Worm (Caenorhabditis elegans): Measurements from ENCODE around the gene str-81.

Gene str-81

DNA sequence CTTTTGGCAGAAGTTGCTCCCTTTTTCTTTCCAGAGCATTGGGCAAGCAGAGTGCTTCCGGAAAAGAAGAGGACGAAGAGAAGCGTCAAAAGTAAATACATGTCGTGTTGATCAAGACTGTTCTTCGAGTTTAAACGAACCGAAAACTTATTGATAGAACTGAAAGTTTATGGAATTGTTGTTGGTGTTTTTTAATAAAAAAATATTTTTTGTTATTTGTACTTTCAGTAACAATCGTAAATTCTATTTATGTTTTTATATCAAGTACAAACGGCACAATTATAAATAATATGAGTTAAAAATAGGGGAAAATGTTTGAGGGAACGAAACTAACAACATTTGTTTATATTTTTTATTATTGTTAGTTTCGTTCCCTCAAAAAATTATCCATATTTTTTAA is 6.8 kb upstream of the str-81 start, which contains the start of gene F21D9.3:
F21D9.3 (minus strand) TSS at position 101 of the 400 bp plus-strand sequence.
- TF ChIP-seq madf-8 (GFP tag; conservative IDR thresholded peaks at IDR 0.05), result no peak

DNA sequence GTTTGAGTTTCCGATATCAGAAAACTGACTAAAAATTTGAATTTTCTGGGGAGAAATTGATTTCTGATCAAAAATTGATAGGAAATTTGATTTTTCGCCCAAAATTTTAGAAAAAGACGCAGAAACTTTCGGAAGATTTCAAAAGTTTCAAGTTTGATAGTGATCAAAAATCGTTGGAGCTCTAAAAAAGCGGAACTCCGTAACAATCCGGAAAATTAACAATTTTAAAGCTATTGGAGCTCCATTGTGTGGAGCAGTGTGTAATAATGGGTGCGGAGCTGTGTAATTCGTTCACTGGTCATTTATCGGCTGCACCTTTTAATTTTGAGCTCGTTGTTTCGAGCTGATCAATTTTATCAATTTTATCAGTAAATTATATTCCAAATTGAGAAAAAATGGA is 2.6 kb upstream of the str-81 start, which contains the start of gene F21D9.4:
F21D9.4 (plus strand) TSS at position 301 of the 400 bp plus-strand sequence.
- TF ChIP-seq ekl-4 (GFP tag; IDR thresholded peaks at IDR 0.05) (no peak), hrde-1 (tag; optimal IDR thresholded peaks at IDR 0.05; ENCODE audit: borderline replicate concordance) (no peak), ceh-40 (GFP tag; IDR thresholded peaks at IDR 0.05) (no peak), ztf-25 (GFP tag; IDR thresholded peaks at IDR 0.05) (no peak), madf-6 (GFP tag; IDR thresholded peaks at IDR 0.05) (no peak), dox-1 (GFP tag; IDR thresholded peaks at IDR 0.05) (no peak), madf-3 (GFP tag; IDR thresholded peaks at IDR 0.05) (no peak), ztf-22 (GFP tag; optimal IDR thresholded peaks at IDR 0.05) (no peak), fkh-3 (tag; optimal IDR thresholded peaks at IDR 0.05) (no peak), B0019.2 (GFP tag; conservative IDR thresholded peaks at IDR 0.05) (no peak), T07F8.4 (tag; optimal IDR thresholded peaks at IDR 0.05) (no peak), egl-18 (GFP tag; IDR thresholded peaks at IDR 0.05) (no peak)

DNA sequence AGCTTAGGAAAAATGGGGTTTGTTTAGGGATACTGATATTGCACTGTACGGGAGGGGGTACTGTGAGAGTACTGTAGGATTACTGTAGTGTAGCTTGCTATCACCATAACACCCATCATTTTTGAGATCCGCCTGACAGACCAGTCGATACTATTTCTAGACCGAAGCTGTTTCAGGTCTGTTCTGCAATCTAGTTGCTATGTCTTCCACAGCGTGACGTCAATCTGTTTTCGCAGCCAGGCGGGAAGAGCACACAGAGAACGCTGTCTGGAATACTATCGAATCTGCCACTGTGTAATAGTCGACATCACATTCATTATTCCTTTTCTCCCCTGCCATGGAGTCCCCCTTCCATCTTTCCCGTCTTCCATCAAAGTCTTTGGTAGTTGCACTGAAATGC is 961 bp upstream of the str-81 start, which contains the start of gene F21D9.11:
F21D9.11 (plus strand) TSS at position 301 of the 400 bp plus-strand sequence.
- TF ChIP-seq C17E4.6 (GFP tag; IDR thresholded peaks at IDR 0.05) (no peak), dpff-1 (tag; optimal IDR thresholded peaks at IDR 0.05) (no peak), nhr-27 (tag; optimal IDR thresholded peaks at IDR 0.05) (no peak), T26A5.8 (tag; optimal IDR thresholded peaks at IDR 0.05) (no peak)

DNA sequence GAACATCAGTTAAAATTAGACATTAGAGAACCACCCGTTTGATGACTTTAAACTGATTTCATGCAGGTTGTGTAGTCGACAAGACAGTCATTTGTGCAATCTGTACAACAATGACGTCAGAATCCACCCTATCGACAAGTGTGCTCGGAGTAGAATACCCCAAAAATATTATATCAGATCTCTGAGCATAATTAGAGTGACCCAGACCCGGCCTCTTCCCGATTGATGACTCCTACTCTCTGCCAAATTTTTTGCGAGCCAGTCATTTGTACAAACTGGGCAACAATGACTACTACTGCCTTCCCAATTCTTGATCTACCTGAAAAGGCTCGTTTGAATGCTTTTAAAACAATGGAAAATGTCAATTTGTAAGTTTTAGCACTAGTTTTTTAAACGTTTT is 10.8 kb downstream of the str-81 start, which contains the start of the genes fbxb-115 and fbxb-1:
fbxb-115 (minus strand) TSS at position 101 of the 400 bp plus-strand sequence.
fbxb-1 (plus strand) TSS at position 226 of the 400 bp plus-strand sequence.
- TF ChIP-seq snpc-1.3 (tag; optimal IDR thresholded peaks at IDR 0.05; ENCODE audit: insufficient read depth), result no peak
- no peak for TF ChIP-seq F57A8.1 (GFP tag; optimal IDR thresholded peaks at IDR 0.05)
- no peak for TF ChIP-seq T07F8.4 (tag; optimal IDR thresholded peaks at IDR 0.05)
- TF ChIP-seq athp-1 (tag; optimal IDR thresholded peaks at IDR 0.05), result no peak
- no peak for TF ChIP-seq lin-35 (GFP tag; optimal IDR thresholded peaks at IDR 0.05)
- no peak for TF ChIP-seq hmg-1.2 (GFP tag; IDR thresholded peaks at IDR 0.05)
- TF ChIP-seq nfyb-1 (GFP tag; IDR thresholded peaks at IDR 0.05), result no peak
- TF ChIP-seq lsl-1 (GFP tag; optimal IDR thresholded peaks at IDR 0.05), result no peak
- no peak for TF ChIP-seq egl-44 (GFP tag; IDR thresholded peaks at IDR 0.05)
- no peak for TF ChIP-seq ceh-91 (GFP tag; IDR thresholded peaks at IDR 0.05)

DNA sequence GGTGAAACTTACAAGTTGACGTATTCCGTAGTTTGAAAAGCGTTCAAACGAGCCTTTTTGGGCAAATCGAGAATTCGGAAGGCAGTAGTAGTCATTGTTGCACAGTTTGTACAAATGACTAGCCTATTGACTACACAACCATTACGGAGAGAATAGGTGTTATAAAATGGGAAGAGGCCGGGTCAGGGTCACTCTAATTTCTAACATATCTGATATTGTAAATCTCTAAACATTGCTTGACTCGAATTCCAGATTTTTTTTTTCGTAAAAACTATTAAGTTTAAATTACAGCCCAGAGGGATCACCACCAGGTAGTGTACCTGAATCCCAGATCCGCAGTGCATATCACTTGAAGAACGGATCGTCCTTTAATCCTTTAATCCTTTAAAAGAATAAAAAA is 13.7 kb downstream of the str-81 start, which contains the start of gene fbxb-2:
fbxb-2 (minus strand) TSS at position 101 of the 400 bp plus-strand sequence.
- TF ChIP-seq nhr-27 (tag; optimal IDR thresholded peaks at IDR 0.05) (no peak), ztf-3 (GFP tag; optimal IDR thresholded peaks at IDR 0.05) (no peak), tlf-1 (GFP tag; optimal IDR thresholded peaks at IDR 0.05) (no peak), unc-62 (GFP tag; optimal IDR thresholded peaks at IDR 0.05) (no peak), ceh-100 (GFP tag; IDR thresholded peaks at IDR 0.05) (no peak), ceh-79 (tag; optimal IDR thresholded peaks at IDR 0.05) (no peak), egl-44 (GFP tag; IDR thresholded peaks at IDR 0.05) (no peak), ztf-22 (GFP tag; optimal IDR thresholded peaks at IDR 0.05) (no peak), let-526 (GFP tag; IDR thresholded peaks at IDR 0.05) (no peak), athp-1 (tag; optimal IDR thresholded peaks at IDR 0.05) (no peak), F23B12.7 (tag; optimal IDR thresholded peaks at IDR 0.05; ENCODE audit: insufficient read depth) (no peak), snpc-1.1 (tag; optimal IDR thresholded peaks at IDR 0.05; ENCODE audit: insufficient read depth) (no peak), F55B11.4 (tag; optimal IDR thresholded peaks at IDR 0.05; ENCODE audit: borderline replicate concordance, insufficient read depth) (no peak), rpc-1 (optimal IDR thresholded peaks at IDR 0.05) (no peak), rpc-1 (tag; optimal IDR thresholded peaks at IDR 0.05) (no peak), D2030.7 (GFP tag; IDR thresholded peaks at IDR 0.05) (no peak), T26A5.8 (tag; optimal IDR thresholded peaks at IDR 0.05) (no peak), hsf-1 (GFP tag; IDR thresholded peaks at IDR 0.05) (no peak), Y95B8A.8 (GFP tag; IDR thresholded peaks at IDR 0.05) (no peak), lin-40 (tag; optimal IDR thresholded peaks at IDR 0.05) (no peak), egl-18 (GFP tag; IDR thresholded peaks at IDR 0.05) (no peak)
